Worm (Caenorhabditis elegans): ENCODE measurements around the gene R06F6.12.

DNA sequence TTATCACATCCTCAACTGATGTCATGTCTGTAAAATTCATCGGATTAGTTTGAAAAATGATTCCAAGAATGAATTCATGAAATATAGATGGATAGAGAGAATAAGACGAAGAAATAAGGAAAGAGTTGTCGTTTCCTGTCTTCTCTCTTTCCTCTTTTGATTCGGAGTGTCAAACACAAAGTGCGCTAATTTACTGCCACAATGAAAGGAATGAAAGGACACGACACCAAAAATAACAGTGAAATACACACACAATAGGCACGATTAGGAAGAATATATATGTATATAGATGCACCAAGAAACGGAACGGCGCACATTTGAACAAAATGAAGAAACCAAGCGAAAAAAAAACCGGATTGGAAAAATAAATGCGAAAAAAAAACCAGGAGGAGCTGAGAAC lies 5.2 kb upstream of the R06F6.12 start, which contains the start of gene VM106R.1:
- TF ChIP-seq ref-1 (GFP tag; conservative IDR thresholded peaks at IDR 0.05) (no peak), flt-1 (GFP tag; IDR thresholded peaks at IDR 0.05) (no peak), T22C8.4 (GFP tag; IDR thresholded peaks at IDR 0.05) (no peak), cog-1 (tag; optimal IDR thresholded peaks at IDR 0.05) (no peak), ztf-23 (GFP tag; IDR thresholded peaks at IDR 0.05) (no peak), med-1 (GFP tag; optimal IDR thresholded peaks at IDR 0.05; ENCODE audit: insufficient read depth) (no peak), tab-1 (GFP tag; IDR thresholded peaks at IDR 0.05) (no peak), ztf-29 (GFP tag; IDR thresholded peaks at IDR 0.05) (no peak), klf-2 (GFP tag; conservative IDR thresholded peaks at IDR 0.05) (no peak)
